Worm (Caenorhabditis elegans): ENCODE results near the gene Y41C4A.7.
A peak's percentile ranks its signal among the peaks of the same experiment; 100 is the strongest.

Gene Y41C4A.7

ce11 chrIII:11657185-11657817 lies 41.4 kb upstream of the Y41C4A.7 start, which contains the start of gene crh-1 (continued):
- TF ChIP-seq ces-1 (GFP tag; optimal IDR thresholded peaks at IDR 0.05) (no peak), fkh-4 (tag; optimal IDR thresholded peaks at IDR 0.05; ENCODE audit: borderline replicate concordance) (peak; percentile 66), lin-35 (GFP tag; optimal IDR thresholded peaks at IDR 0.05) (peak; percentile 77 to 88), isw-1 (GFP tag; IDR thresholded peaks at IDR 0.05) (peak; percentile 65), grh-1 (GFP tag; IDR thresholded peaks at IDR 0.05) (peak; percentile 80), xbp-1 (tag; optimal IDR thresholded peaks at IDR 0.05) (peak; percentile 85), ceh-90 (tag; optimal IDR thresholded peaks at IDR 0.05) (peak; percentile 40), lsy-2 (tag; optimal IDR thresholded peaks at IDR 0.05) (peak; percentile 85 to 86), ceh-8 (GFP tag; optimal IDR thresholded peaks at IDR 0.05) (peak; percentile 68), mef-2 (tag; optimal IDR thresholded peaks at IDR 0.05) (no peak), nhr-76 (tag; optimal IDR thresholded peaks at IDR 0.05) (no peak), sup-37 (GFP tag; optimal IDR thresholded peaks at IDR 0.05) (peak; percentile 39), nhr-19 (GFP tag; conservative IDR thresholded peaks at IDR 0.05) (peak; percentile 85), unc-98 (GFP tag; IDR thresholded peaks at IDR 0.05) (no peak), nhr-84 (tag; optimal IDR thresholded peaks at IDR 0.05) (no peak), unc-86 (tag; optimal IDR thresholded peaks at IDR 0.05) (peak; percentile 64), efl-3 (GFP tag; optimal IDR thresholded peaks at IDR 0.05) (no peak), ztf-11 (tag; optimal IDR thresholded peaks at IDR 0.05) (peak in 1 of 2 experiments; percentile 35), egl-27 (tag; optimal IDR thresholded peaks at IDR 0.05) (no peak), unc-130 (tag; optimal IDR thresholded peaks at IDR 0.05) (no peak), ceh-88 (GFP tag; IDR thresholded peaks at IDR 0.05) (peak; percentile 47; the same call in 1 of the 2 replicates), jun-1 (tag; optimal IDR thresholded peaks at IDR 0.05) (peak; percentile 67), nhr-11 (tag; optimal IDR thresholded peaks at IDR 0.05) (peak; percentile 49), aha-1 (tag; optimal IDR thresholded peaks at IDR 0.05) (no peak), Y116A8C.19 (tag; optimal IDR thresholded peaks at IDR 0.05; ENCODE audit: borderline replicate concordance) (no peak), C04F5.9 (tag; optimal IDR thresholded peaks at IDR 0.05) (peak; percentile 51), unc-30 (tag; optimal IDR thresholded peaks at IDR 0.05) (no peak), tlp-1 (tag; optimal IDR thresholded peaks at IDR 0.05) (no peak), vab-15 (tag; optimal IDR thresholded peaks at IDR 0.05) (no peak), dpl-1 (GFP tag; optimal IDR thresholded peaks at IDR 0.05) (peak; percentile 75 to 79 (median 78)), lir-3 (tag; optimal IDR thresholded peaks at IDR 0.05; ENCODE audit: poor library complexity) (no peak), hlh-4 (tag; optimal IDR thresholded peaks at IDR 0.05) (no peak), skn-1 (tag; optimal IDR thresholded peaks at IDR 0.05) (peak; percentile 65), pax-3 (tag; optimal IDR thresholded peaks at IDR 0.05) (no peak), unc-62 (GFP tag; optimal IDR thresholded peaks at IDR 0.05) (no peak), fkh-10 (GFP tag; optimal IDR thresholded peaks at IDR 0.05) (peak; percentile 51), zip-4 (GFP tag; optimal IDR thresholded peaks at IDR 0.05) (peak; percentile 43), nhr-90 (tag; optimal IDR thresholded peaks at IDR 0.05; ENCODE audit: poor library complexity) (peak; percentile 84), egl-13 (tag; optimal IDR thresholded peaks at IDR 0.05) (peak; percentile 43), lin-39 (tag; optimal IDR thresholded peaks at IDR 0.05) (peak; percentile 87), ztf-4 (tag; optimal IDR thresholded peaks at IDR 0.05) (peak; percentile 49), aly-2 (tag; optimal IDR thresholded peaks at IDR 0.05) (peak; percentile 54), pqm-1 (tag; optimal IDR thresholded peaks at IDR 0.05) (no peak), rnt-1 (tag; optimal IDR thresholded peaks at IDR 0.05) (peak; percentile 86), snpc-4 (tag; optimal IDR thresholded peaks at IDR 0.05) (peak; percentile 74), ama-1 (optimal IDR thresholded peaks at IDR 0.05) (no peak), swsn-7 (tag; optimal IDR thresholded peaks at IDR 0.05) (peak; percentile 85), blmp-1 (tag; optimal IDR thresholded peaks at IDR 0.05) (peak; percentile 76), irx-1 (tag; optimal IDR thresholded peaks at IDR 0.05) (peak; percentile 86), fkh-8 (tag; optimal IDR thresholded peaks at IDR 0.05) (peak; percentile 19), tbx-2 (tag; optimal IDR thresholded peaks at IDR 0.05) (peak; percentile 85), efl-1 (optimal IDR thresholded peaks at IDR 0.05) (peak; percentile 83 to 84), efl-1 (GFP tag; optimal IDR thresholded peaks at IDR 0.05 in 1 of 2) (peak; percentile 78 to 98)
